Worm (Caenorhabditis elegans): ENCODE results near the gene C50B6.9.

The C50B6.9 gene

ce11 chrV:13324933-13325760 is 11.0 kb upstream of the C50B6.9 start, which contains the start of gene C50B6.7:
TSS of gene C50B6.7 (minus strand) at chrV:13324983.
- TF ChIP-seq unc-86 (tag; optimal IDR thresholded peaks at IDR 0.05) (no peak), fax-1 (tag; optimal IDR thresholded peaks at IDR 0.05) (no peak), F13H6.1 (tag; optimal IDR thresholded peaks at IDR 0.05) (no peak), lin-11 (tag; optimal IDR thresholded peaks at IDR 0.05) (no peak), ama-1 (optimal IDR thresholded peaks at IDR 0.05) (no peak), ttx-3 (tag; optimal IDR thresholded peaks at IDR 0.05) (no peak), pax-1 (tag; optimal IDR thresholded peaks at IDR 0.05) (no peak), pat-9 (tag; optimal IDR thresholded peaks at IDR 0.05) (no peak), ahr-1 (tag; optimal IDR thresholded peaks at IDR 0.05) (no peak), unc-55 (GFP tag; optimal IDR thresholded peaks at IDR 0.05) (no peak), ceh-18 (tag; optimal IDR thresholded peaks at IDR 0.05) (no peak)

ce11 chrV:13327463-13327862 is 8.7 kb upstream of the C50B6.9 start, which contains the start of gene str-37:
TSS of gene str-37 (plus strand) at chrV:13327763.
- TF ChIP-seq ceh-19 (GFP tag; optimal IDR thresholded peaks at IDR 0.05) (no peak), mec-3 (tag; optimal IDR thresholded peaks at IDR 0.05; ENCODE audit: borderline replicate concordance) (no peak), ceh-24 (tag; optimal IDR thresholded peaks at IDR 0.05) (no peak), ceh-9 (tag; optimal IDR thresholded peaks at IDR 0.05) (no peak), odd-2 (tag; optimal IDR thresholded peaks at IDR 0.05) (no peak), npax-4 (tag; optimal IDR thresholded peaks at IDR 0.05) (no peak), sox-4 (tag; optimal IDR thresholded peaks at IDR 0.05) (no peak), ztf-16 (tag; optimal IDR thresholded peaks at IDR 0.05) (no peak), zip-5 (tag; optimal IDR thresholded peaks at IDR 0.05) (no peak), tbx-7 (tag; optimal IDR thresholded peaks at IDR 0.05) (no peak), F13H6.1 (tag; optimal IDR thresholded peaks at IDR 0.05) (no peak)

ce11 chrV:13330919-13331318 is 5.2 kb upstream of the C50B6.9 start, which contains the start of gene nhr-129:
TSS of gene nhr-129 (minus strand) at chrV:13331019.
- no peak for TF ChIP-seq elt-4 (tag; optimal IDR thresholded peaks at IDR 0.05)
- TF ChIP-seq ama-1 (optimal IDR thresholded peaks at IDR 0.05) = no peak

- TF ChIP-seq unc-86 (tag; optimal IDR thresholded peaks at IDR 0.05) = no peak
- no peak for TF ChIP-seq zip-5 (tag; optimal IDR thresholded peaks at IDR 0.05)
- TF ChIP-seq dmd-4 (tag; optimal IDR thresholded peaks at IDR 0.05; ENCODE audit: borderline replicate concordance) = no peak
- TF ChIP-seq gmeb-2 (tag; optimal IDR thresholded peaks at IDR 0.05) = no peak
- TF ChIP-seq ceh-30 (tag; optimal IDR thresholded peaks at IDR 0.05) = no peak
- TF ChIP-seq npax-4 (tag; optimal IDR thresholded peaks at IDR 0.05) = no peak
- no peak for TF ChIP-seq che-1 (tag; optimal IDR thresholded peaks at IDR 0.05)
- no peak for TF ChIP-seq ceh-19 (GFP tag; optimal IDR thresholded peaks at IDR 0.05)
- TF ChIP-seq K09A11.1 (tag; optimal IDR thresholded peaks at IDR 0.05; ENCODE audit: insufficient read depth) = no peak
- no peak for TF ChIP-seq pax-1 (tag; optimal IDR thresholded peaks at IDR 0.05)
- TF ChIP-seq ama-1 (optimal IDR thresholded peaks at IDR 0.05) = no peak
- TF ChIP-seq lin-11 (tag; optimal IDR thresholded peaks at IDR 0.05) = no peak
- TF ChIP-seq lim-6 (tag; optimal IDR thresholded peaks at IDR 0.05) = no peak
- TF ChIP-seq sox-4 (tag; optimal IDR thresholded peaks at IDR 0.05) = no peak
- TF ChIP-seq ceh-6 (GFP tag; optimal IDR thresholded peaks at IDR 0.05) = no peak
- TF ChIP-seq ceh-14 (tag; optimal IDR thresholded peaks at IDR 0.05) = no peak
- no peak for TF ChIP-seq nhr-232 (tag; optimal IDR thresholded peaks at IDR 0.05)
- no peak for TF ChIP-seq tbx-7 (tag; optimal IDR thresholded peaks at IDR 0.05)
- TF ChIP-seq F13H6.1 (tag; optimal IDR thresholded peaks at IDR 0.05) = no peak
These were observed 2.6 kb upstream of the C50B6.9 start, which contains the start of gene nhr-168 for ce11 chrV:13333386-13334180. TSS of gene nhr-168 (minus strand) at chrV:13333871.

ce11 chrV:13334447-13334846 is 1.7 kb upstream of the C50B6.9 start:
- TF ChIP-seq fkh-10 (GFP tag; optimal IDR thresholded peaks at IDR 0.05) (no peak), unc-3 (GFP tag; conservative IDR thresholded peaks at IDR 0.05) (no peak), unc-3 (tag; optimal IDR thresholded peaks at IDR 0.05) (no peak), nfya-1 (tag; optimal IDR thresholded peaks at IDR 0.05) (no peak)

Data from whole organism, late embryonic.